Fruit fly (Drosophila melanogaster) whole organism, embryonic: ENCODE data around the gene CG42237.

Experiments used
- Atf3 ChIP-seq: fragments of 200-800 bp; sonication (Bioruptor generic); optimal IDR thresholded peaks from 3 replicates; lab custom pipeline; 2016; ENCODE audit warnings: missing biosample characterization, missing genetic modification characterization
- B-H2 ChIP-seq: fragments of 200-800 bp; sonication (Bioruptor generic); optimal IDR thresholded peaks from 2 replicates; lab custom pipeline; 2018; ENCODE audit warnings: missing biosample characterization, mild to moderate bottlenecking, missing genetic modification characterization
- CG10267 ChIP-seq: fragments of 200-800 bp; sonication (Bioruptor generic); optimal IDR thresholded peaks from 2 replicates; lab custom pipeline; 2018; ENCODE audit warnings: missing biosample characterization, mild to moderate bottlenecking, missing genetic modification characterization, moderate library complexity
- CG10979 ChIP-seq: fragments of 200-800 bp; sonication (Bioruptor generic); optimal IDR thresholded peaks from 2 replicates; lab custom pipeline; 2018; ENCODE audit warnings: missing biosample characterization, mild to moderate bottlenecking, missing genetic modification characterization, moderate library complexity
- CG11085 ChIP-seq: fragments of 200-800 bp; sonication (Bioruptor generic); IDR thresholded peaks from 2 replicates; pipeline ENCODE4 v1.3.6; 2022; ENCODE audit warnings: missing biosample characterization, missing genetic modification characterization
- CG11560 ChIP-seq: fragments of 200-800 bp; sonication (Bioruptor generic); IDR thresholded peaks from 3 replicates; pipeline ENCODE4 v1.3.6; 2022; ENCODE audit warnings: missing biosample characterization, missing genetic modification characterization
- CG12299 ChIP-seq: fragments of 200-800 bp; sonication (Bioruptor generic); optimal IDR thresholded peaks from 2 replicates; lab custom pipeline; 2018; ENCODE audit warnings: missing biosample characterization, mild to moderate bottlenecking, missing genetic modification characterization
- CG13287 ChIP-seq: fragments of 200-800 bp; sonication (Bioruptor generic); IDR thresholded peaks from 2 replicates; pipeline ENCODE4 v1.3.6; 2022; ENCODE audit warnings: missing biosample characterization, missing genetic modification characterization; ENCODE audit not compliant: partially characterized antibody
- CG15514 ChIP-seq: fragments of 200-800 bp; sonication (Bioruptor generic); optimal IDR thresholded peaks from 3 replicates; lab custom pipeline; 2017; ENCODE audit warnings: missing biosample characterization, missing genetic modification characterization, mild to moderate bottlenecking, moderate library complexity, missing genetic modification reagents
- CG16815 ChIP-seq: fragments of 200-800 bp; sonication (Bioruptor generic); optimal IDR thresholded peaks from 3 replicates; lab custom pipeline; 2017; ENCODE audit warnings: missing biosample characterization, mild to moderate bottlenecking, missing genetic modification characterization
- CG1792 ChIP-seq: fragments of 200-800 bp; sonication (Bioruptor generic); optimal IDR thresholded peaks from 2 replicates; lab custom pipeline; 2016; ENCODE audit warnings: missing biosample characterization, missing genetic modification characterization
- CG18599 ChIP-seq: fragments of 200-800 bp; sonication (Bioruptor generic); optimal IDR thresholded peaks from 3 replicates; lab custom pipeline; 2017; ENCODE audit warnings: missing biosample characterization, missing genetic modification characterization, mild to moderate bottlenecking, moderate library complexity, missing genetic modification reagents
- CG2199 ChIP-seq: fragments of 200-800 bp; sonication (Bioruptor generic); IDR thresholded peaks from 3 replicates; pipeline ENCODE4 v1.3.6; 2022; ENCODE audit warnings: missing biosample characterization, missing genetic modification characterization
- CG31365 ChIP-seq: fragments of 200-800 bp; sonication (Bioruptor generic); optimal IDR thresholded peaks from 2 replicates; lab custom pipeline; 2018; ENCODE audit warnings: missing biosample characterization, mild to moderate bottlenecking, missing genetic modification characterization
- CG32772 ChIP-seq: fragments of 200-800 bp; sonication (Bioruptor generic); IDR thresholded peaks from 2 replicates; pipeline ENCODE4 v1.3.6; 2022; ENCODE audit warnings: missing biosample characterization, missing genetic modification characterization
- CG4424 ChIP-seq: fragments of 200-800 bp; sonication (Bioruptor generic); optimal IDR thresholded peaks from 3 replicates; lab custom pipeline; 2016; ENCODE audit warnings: missing biosample characterization, missing genetic modification characterization
- CG4617 ChIP-seq: fragments of 200-800 bp; sonication (Bioruptor generic); optimal IDR thresholded peaks from 3 replicates; lab custom pipeline; 2016; ENCODE audit warnings: missing biosample characterization, missing genetic modification characterization, borderline replicate concordance
- CG5245 ChIP-seq: fragments of 200-800 bp; sonication (Bioruptor generic); optimal IDR thresholded peaks from 3 replicates; lab custom pipeline; 2016; ENCODE audit warnings: missing biosample characterization, missing genetic modification characterization
- CG6272 ChIP-seq: fragments of 200-800 bp; sonication (Bioruptor generic); IDR thresholded peaks from 2 replicates; pipeline ENCODE4 v1.3.6; 2022; ENCODE audit warnings: missing biosample characterization, missing genetic modification characterization
- CG6654 ChIP-seq: fragments of 200-800 bp; sonication (Bioruptor generic); optimal IDR thresholded peaks from 2 replicates; lab custom pipeline; 2017; ENCODE audit warnings: missing biosample characterization, mild to moderate bottlenecking, missing genetic modification characterization
- CG8089 ChIP-seq: fragments of 200-800 bp; sonication (Bioruptor generic); optimal IDR thresholded peaks from 3 replicates; lab custom pipeline; 2016; ENCODE audit warnings: missing biosample characterization, missing genetic modification characterization
- CG9876 ChIP-seq: fragments of 200-800 bp; sonication (Bioruptor generic); optimal IDR thresholded peaks from 2 replicates; lab custom pipeline; 2016; ENCODE audit warnings: missing biosample characterization, missing genetic modification characterization
- Doc2 ChIP-seq: fragments of 200-800 bp; sonication (Bioruptor generic); IDR thresholded peaks from 2 replicates; pipeline ENCODE4 v1.3.6; 2022; ENCODE audit warnings: missing biosample characterization, missing genetic modification characterization
- Ets97D ChIP-seq: fragments of 200-800 bp; sonication (Bioruptor generic); optimal IDR thresholded peaks from 3 replicates; lab custom pipeline; 2016; ENCODE audit warnings: missing biosample characterization, missing genetic modification characterization
- Hmr ChIP-seq: fragments of 200-800 bp; sonication (Bioruptor generic); optimal IDR thresholded peaks from 3 replicates; lab custom pipeline; 2017; ENCODE audit warnings: mild to moderate bottlenecking, missing biosample characterization, missing genetic modification reagents, missing genetic modification characterization
- Hsf ChIP-seq: fragments of 200-800 bp; sonication (Bioruptor generic); optimal IDR thresholded peaks from 3 replicates; lab custom pipeline; 2016; ENCODE audit warnings: missing biosample characterization, missing genetic modification characterization
- Rfx ChIP-seq: fragments of 200-800 bp; sonication (Bioruptor generic); IDR thresholded peaks from 2 replicates; pipeline ENCODE4 v1.3.6; 2022; ENCODE audit warnings: missing biosample characterization, missing genetic modification characterization
- Trl ChIP-seq, 3 experiments: fragments of >200 bp in 2 of 3; fragments of 200-800 bp in 1 of 3; sonication (Bioruptor generic) in 1 of 3; optimal IDR thresholded peaks; 2 replicates in 1 of 3; 3 replicates in 2 of 3; lab custom pipeline; 2016 to 2017; ENCODE audit warnings: missing biosample characterization in 1 of 3, missing genetic modification characterization in 1 of 3
- ab ChIP-seq: fragments of 200-800 bp; sonication (Bioruptor generic); optimal IDR thresholded peaks from 2 replicates; lab custom pipeline; 2016; ENCODE audit warnings: missing biosample characterization, missing genetic modification characterization
- amos ChIP-seq: fragments of 200-800 bp; sonication (Bioruptor generic); IDR thresholded peaks from 2 replicates; pipeline ENCODE4 v1.3.6; 2022; ENCODE audit warnings: missing biosample characterization, missing genetic modification characterization; ENCODE audit not compliant: partially characterized antibody
- ato ChIP-seq: fragments of 200-800 bp; sonication (Bioruptor generic); IDR thresholded peaks from 2 replicates; pipeline ENCODE4 v1.3.6; 2022; ENCODE audit warnings: missing biosample characterization, missing genetic modification characterization; ENCODE audit not compliant: partially characterized antibody
- bab2 ChIP-seq: fragments of 200-800 bp; sonication (Bioruptor generic); optimal IDR thresholded peaks from 2 replicates; lab custom pipeline; 2016; ENCODE audit warnings: missing biosample characterization, missing genetic modification characterization
- ci ChIP-seq: fragments of 200-800 bp; sonication (Bioruptor generic); IDR thresholded peaks from 3 replicates; pipeline ENCODE4 v1.3.6; 2022; ENCODE audit warnings: missing biosample characterization, missing genetic modification characterization
- dm ChIP-seq: fragments of 200-800 bp; sonication (Bioruptor generic); optimal IDR thresholded peaks from 3 replicates; lab custom pipeline; 2016; ENCODE audit warnings: missing biosample characterization, missing genetic modification characterization
- grau ChIP-seq: fragments of 200-800 bp; optimal IDR thresholded peaks from 3 replicates; lab custom pipeline; 2019; ENCODE audit warnings: missing biosample characterization, mild to moderate bottlenecking, missing genetic modification characterization, moderate library complexity
- klu ChIP-seq: fragments of 200-800 bp; sonication (Bioruptor generic); IDR thresholded peaks from 2 replicates; pipeline ENCODE4 v1.3.6; 2022; ENCODE audit warnings: missing biosample characterization, missing genetic modification characterization
- nerfin-2 ChIP-seq: fragments of 200-800 bp; sonication (Bioruptor generic); IDR thresholded peaks from 2 replicates; pipeline ENCODE4 v1.3.6; 2022; ENCODE audit warnings: missing biosample characterization, missing genetic modification characterization; ENCODE audit not compliant: partially characterized antibody
- nmo ChIP-seq: fragments of 200-800 bp; sonication (Bioruptor generic); optimal IDR thresholded peaks from 2 replicates; lab custom pipeline; 2018; ENCODE audit warnings: missing biosample characterization, mild to moderate bottlenecking, missing genetic modification characterization, moderate library complexity
- onecut ChIP-seq: fragments of 200-800 bp; sonication (Bioruptor generic); IDR thresholded peaks from 2 replicates; pipeline ENCODE4 v1.3.6; 2022; ENCODE audit warnings: missing biosample characterization, missing genetic modification characterization
- org-1 ChIP-seq: fragments of 200-800 bp; sonication (Bioruptor generic); optimal IDR thresholded peaks from 2 replicates; lab custom pipeline; 2017; ENCODE audit warnings: missing biosample characterization, missing genetic modification characterization
- pan ChIP-seq, 4 experiments: fragments of >200 bp in 3 of 4; fragments of 200-800 bp in 1 of 4; sonication (Bioruptor generic) in 1 of 4; optimal IDR thresholded peaks in 3 of 4; IDR thresholded peaks in 1 of 4; 2 replicates each; pipeline versions ENCODE4 v1.3.6 to Lab custom; 2017 to 2022; ENCODE audit warnings: missing biosample characterization in 2 of 4, missing genetic modification characterization in 2 of 4, mixed read lengths in 1 of 4
- pho ChIP-seq: fragments of 200-800 bp; sonication (Bioruptor generic); optimal IDR thresholded peaks from 2 replicates; lab custom pipeline; 2016; ENCODE audit warnings: missing biosample characterization, missing genetic modification characterization
- phol ChIP-seq: fragments of 200-800 bp; sonication (Bioruptor generic); optimal IDR thresholded peaks from 3 replicates; lab custom pipeline; 2018; ENCODE audit warnings: missing biosample characterization, mild to moderate bottlenecking, missing genetic modification characterization, moderate library complexity
- salm ChIP-seq: fragments of 200-800 bp; sonication (Bioruptor generic); optimal IDR thresholded peaks from 2 replicates; lab custom pipeline; 2018; ENCODE audit warnings: missing biosample characterization, mild to moderate bottlenecking, missing genetic modification characterization
- sisA ChIP-seq: fragments of 200-800 bp; sonication (Bioruptor generic); IDR thresholded peaks from 2 replicates; pipeline ENCODE4 v1.3.6; 2022; ENCODE audit warnings: missing biosample characterization, missing genetic modification characterization
- slou ChIP-seq: fragments of 200-800 bp; sonication (Bioruptor generic); optimal IDR thresholded peaks from 3 replicates; lab custom pipeline; 2016; ENCODE audit warnings: missing biosample characterization, missing genetic modification characterization
- sna ChIP-seq: fragments of 200-800 bp; sonication (Bioruptor generic); IDR thresholded peaks from 2 replicates; pipeline ENCODE4 v1.3.6; 2022; ENCODE audit warnings: missing biosample characterization, missing genetic modification characterization; ENCODE audit not compliant: partially characterized antibody
- sug ChIP-seq: fragments of 200-800 bp; optimal IDR thresholded peaks from 2 replicates; lab custom pipeline; 2019; ENCODE audit warnings: missing biosample characterization, mild to moderate bottlenecking, missing genetic modification characterization, moderate library complexity
- tll ChIP-seq, 2 experiments: fragments of 200-800 bp in 1 of 2; fragments of >200 bp in 1 of 2; sonication (Bioruptor generic) in 1 of 2; optimal IDR thresholded peaks; 2 replicates each; lab custom pipeline; 2017 to 2019; ENCODE audit warnings: missing biosample characterization in 2 of 2, missing genetic modification characterization in 2 of 2, mild to moderate bottlenecking in 1 of 2, moderate library complexity in 1 of 2

Gene CG42237

dm6 chrX:13159481-13159880, 44.5 kb downstream of the CG42237 start, which contains the start of the genes Bap60 and CG12096 (continued):
- TF ChIP-seq CG18599 (no peak), CG8089 (peak; percentile 55), ab (GFP tag; lab: Kevin White, UChicago) (peak; percentile 21), CG12299 (tag; lab: Kevin White, UChicago) (peak; percentile 50), CG13287 (peak; percentile 95), sna (peak; percentile 95), pho (peak; percentile 84), nerfin-2 (GFP tag; lab: Robert Waterston, UW) (peak; percentile 84), slou (GFP tag; lab: Kevin White, UChicago) (peak; percentile 46), nmo (GFP tag; lab: Kevin White, UChicago) (peak; percentile 90), grau (tag; lab: Kevin White, UChicago) (peak; percentile 82), CG11085 (no peak), tll (GFP tag; optimal IDR thresholded peaks at IDR 0.05; lab: Kevin White, UChicago) (peak in 1 of 2 experiments; percentile 86), CG2199 (no peak), CG4617 (GFP tag; lab: Kevin White, UChicago) (peak; percentile 68), pan (optimal IDR thresholded peaks at IDR 0.05; lab: Kevin White, UChicago) (no peak), pan (GFP tag; optimal IDR thresholded peaks at IDR 0.05 in 1 of 2, IDR thresholded peaks at IDR 0.05 in 1 of 2) (peak in 1 of 2 experiments; percentile 37), CG10979 (tag; lab: Kevin White, UChicago) (peak; percentile 68), sisA (GFP tag; lab: Robert Waterston, UW) (peak; percentile 58), onecut (0 out of 2 replicates have a peak, but pooled peaks have one; percentile 18), CG31365 (peak; percentile 13), klu (peak; percentile 54; the same call in 1 of the 2 replicates), Trl (optimal IDR thresholded peaks at IDR 0.05; lab: Kevin White, UChicago) (no peak), Trl (GFP tag; optimal IDR thresholded peaks at IDR 0.05; lab: Kevin White, UChicago) (peak; percentile 46), CG11560 (tag; lab: Robert Waterston, UW) (no peak), ato (GFP tag; lab: Robert Waterston, UW) (0 out of 2 replicates have a peak, but pooled peaks have one; percentile 64), bab2 (peak; percentile 81), CG5245 (GFP tag; lab: Kevin White, UChicago) (peak; percentile 24), CG6654 (no peak), Atf3 (GFP tag; lab: Kevin White, UChicago) (peak; percentile 46), Hmr (no peak), salm (tag; lab: Kevin White, UChicago) (peak; percentile 22), Ets97D (GFP tag; lab: Kevin White, UChicago) (peak; percentile 87), Hsf (GFP tag; lab: Kevin White, UChicago) (peak; percentile 78), amos (GFP tag; lab: Robert Waterston, UW) (peak; percentile 81), CG9876 (GFP tag; lab: Kevin White, UChicago) (peak; percentile 74), sug (tag; lab: Kevin White, UChicago) (peak; percentile 86), CG6272 (GFP tag; lab: Robert Waterston, UW) (peak; percentile 44), Rfx (GFP tag; lab: Robert Waterston, UW) (peak; percentile 76), B-H2 (GFP tag; lab: Kevin White, UChicago) (peak; percentile 74), Doc2 (GFP tag; lab: Robert Waterston, UW) (no peak), CG4424 (GFP tag; lab: Kevin White, UChicago) (peak; percentile 51), org-1 (GFP tag; lab: Kevin White, UChicago) (peak; percentile 40), CG16815 (GFP tag; lab: Kevin White, UChicago) (peak; percentile 58), CG1792 (GFP tag; lab: Kevin White, UChicago) (peak; percentile 67), phol (tag; lab: Kevin White, UChicago) (peak; percentile 99), CG32772 (GFP tag; lab: Robert Waterston, UW) (0 out of 2 replicates have a peak, but pooled peaks have one; percentile 16), CG10267 (tag; lab: Kevin White, UChicago) (peak; percentile 78), CG15514 (GFP tag; lab: Kevin White, UChicago) (peak; percentile 68), dm (GFP tag; lab: Kevin White, UChicago) (peak; percentile 86), ci (GFP tag; lab: Robert Waterston, UW) (peak; percentile 68; the same call in 2 of the 3 replicates)
